Worm (Caenorhabditis elegans): ENCODE results near the gene H29C22.1.

DNA sequence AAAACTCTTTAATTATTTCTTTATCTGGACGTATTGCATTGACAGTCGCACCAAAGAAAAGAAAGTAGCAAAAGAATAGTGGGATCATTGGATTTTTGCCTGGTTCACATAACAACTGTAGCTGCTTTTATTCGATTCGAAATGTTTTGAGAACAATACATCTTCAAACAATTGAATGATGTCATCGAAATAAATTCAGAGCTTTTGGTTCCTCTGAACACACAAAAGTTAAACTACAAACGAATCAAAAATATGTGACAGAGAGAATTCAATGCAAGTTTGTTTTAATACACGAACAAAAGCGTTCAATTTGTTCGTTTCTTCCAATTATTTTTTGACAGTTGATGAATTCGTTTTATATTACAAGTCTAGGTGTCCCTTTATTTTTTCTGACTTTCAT is at the start of gene H29C22.1:
- TF ChIP-seq W03F9.2 (tag; optimal IDR thresholded peaks at IDR 0.05), result no peak
- TF ChIP-seq him-1 (tag; optimal IDR thresholded peaks at IDR 0.05), result no peak

Data from whole organism, L4/young adult.